Worm (Caenorhabditis elegans): ENCODE measurements around the gene Y110A2AL.9.

ce11 chrII:2816676-2817075 lies 49.8 kb downstream of the Y110A2AL.9 start, which contains the start of gene set-13:
- no peak for TF ChIP-seq hmbx-1 (tag; optimal IDR thresholded peaks at IDR 0.05)
- no peak for TF ChIP-seq F13C5.2 (tag; optimal IDR thresholded peaks at IDR 0.05)
- no peak for TF ChIP-seq tra-4 (tag; optimal IDR thresholded peaks at IDR 0.05)
- no peak for TF ChIP-seq hnd-1 (tag; optimal IDR thresholded peaks at IDR 0.05)
- no peak for TF ChIP-seq flt-1 (GFP tag; IDR thresholded peaks at IDR 0.05)
- no peak for TF ChIP-seq tbx-37 (GFP tag; conservative IDR thresholded peaks at IDR 0.05)
- TF ChIP-seq sea-1 (GFP tag; conservative IDR thresholded peaks at IDR 0.05), result no peak
